Worm (Caenorhabditis elegans): ENCODE results near the gene T16G12.12.
"Not testable (repeated sequence)": the region's sequence is repeated elsewhere in the genome, so short reads cannot be mapped to it uniquely, and the experiment has no call there.

The T16G12.12 gene

ce11 chrIII:10037150-10037549 is 16.3 kb upstream of the T16G12.12 start, which contains the start of gene M04D8.7:
Gene M04D8.7 (plus strand): TSS chrIII:10037450.
- TF ChIP-seq vab-15 (tag; optimal IDR thresholded peaks at IDR 0.05) (no peak), nhr-71 (tag; optimal IDR thresholded peaks at IDR 0.05) (peak; percentile 12), ztf-4 (tag; optimal IDR thresholded peaks at IDR 0.05) (no peak), fkh-8 (tag; optimal IDR thresholded peaks at IDR 0.05) (peak; percentile 41), ces-1 (GFP tag; optimal IDR thresholded peaks at IDR 0.05) (no peak)

- TF ChIP-seq lin-39 (tag; optimal IDR thresholded peaks at IDR 0.05) (no peak), lin-35 (GFP tag; optimal IDR thresholded peaks at IDR 0.05) (no peak), lin-13 (GFP tag; optimal IDR thresholded peaks at IDR 0.05) (no peak), zip-4 (GFP tag; optimal IDR thresholded peaks at IDR 0.05) (no peak)
Observed at ce11 chrIII:10040013-10040412, 13.4 kb upstream of the T16G12.12 start, which contains the start of gene T16G12.7. Gene T16G12.7 (minus strand): TSS chrIII:10040113.

- TF ChIP-seq lin-13 (GFP tag; optimal IDR thresholded peaks at IDR 0.05) (no peak), elt-2 (tag; optimal IDR thresholded peaks at IDR 0.05) (peak; percentile 61), ztf-4 (tag; optimal IDR thresholded peaks at IDR 0.05) (no peak), ces-1 (GFP tag; optimal IDR thresholded peaks at IDR 0.05) (no peak), ceh-88 (GFP tag; IDR thresholded peaks at IDR 0.05) (no peak), nhr-77 (tag; optimal IDR thresholded peaks at IDR 0.05) (no peak), vab-15 (tag; optimal IDR thresholded peaks at IDR 0.05) (no peak), ceh-90 (tag; optimal IDR thresholded peaks at IDR 0.05) (no peak)
Observed at ce11 chrIII:10049682-10050081, 3.7 kb upstream of the T16G12.12 start, which contains the start of gene T16G12.1. Gene T16G12.1 (minus strand): TSS chrIII:10049857.

- not testable (repeated sequence) for TF ChIP-seq unc-86 (tag; optimal IDR thresholded peaks at IDR 0.05); mep-1 (tag; optimal IDR thresholded peaks at IDR 0.05); ceh-63 (GFP tag; optimal IDR thresholded peaks at IDR 0.05)
Observed at ce11 chrIII:10050321-10050720, 3.1 kb upstream of the T16G12.12 start, which contains the start of gene T16G12.3. Gene T16G12.3 (plus strand): TSS chrIII:10050621.

- TF ChIP-seq lsy-2 (tag; optimal IDR thresholded peaks at IDR 0.05) (no peak), unc-130 (tag; optimal IDR thresholded peaks at IDR 0.05) (no peak), unc-86 (tag; optimal IDR thresholded peaks at IDR 0.05) (no peak), lin-14 (GFP tag; optimal IDR thresholded peaks at IDR 0.05) (no peak), unc-62 (GFP tag; optimal IDR thresholded peaks at IDR 0.05) (no peak)
Observed at ce11 chrIII:10056033-10056432, 2.6 kb downstream of the T16G12.12 start, which contains the start of gene T16G12.10. Gene T16G12.10 (minus strand): TSS chrIII:10056133.

- TF ChIP-seq lin-13 (GFP tag; optimal IDR thresholded peaks at IDR 0.05) = no peak
- no peak for TF ChIP-seq elt-3 (tag; optimal IDR thresholded peaks at IDR 0.05)
- TF ChIP-seq aha-1 (tag; optimal IDR thresholded peaks at IDR 0.05) = no peak
- TF ChIP-seq unc-86 (tag; optimal IDR thresholded peaks at IDR 0.05) = no peak
- no peak for TF ChIP-seq ama-1 (optimal IDR thresholded peaks at IDR 0.05)
- TF ChIP-seq egl-27 (tag; optimal IDR thresholded peaks at IDR 0.05) = no peak
- TF ChIP-seq nhr-77 (tag; optimal IDR thresholded peaks at IDR 0.05) = no peak
- no peak for TF ChIP-seq ztf-4 (tag; optimal IDR thresholded peaks at IDR 0.05)
- no peak for TF ChIP-seq fos-1 (tag; optimal IDR thresholded peaks at IDR 0.05)
- no peak for TF ChIP-seq snu-23 (GFP tag; optimal IDR thresholded peaks at IDR 0.05)
- no peak for TF ChIP-seq lin-15B (tag; optimal IDR thresholded peaks at IDR 0.05)
- TF ChIP-seq tbx-2 (tag; optimal IDR thresholded peaks at IDR 0.05) = no peak
- TF ChIP-seq C04F5.9 (tag; optimal IDR thresholded peaks at IDR 0.05) = no peak
- no peak for TF ChIP-seq nhr-84 (tag; optimal IDR thresholded peaks at IDR 0.05)
- TF ChIP-seq jun-1 (tag; optimal IDR thresholded peaks at IDR 0.05) = no peak
- TF ChIP-seq zip-4 (GFP tag; optimal IDR thresholded peaks at IDR 0.05) = no peak
- TF ChIP-seq sptf-1 (tag; optimal IDR thresholded peaks at IDR 0.05) = no peak
Observed at ce11 chrIII:10057518-10057917, 4.1 kb downstream of the T16G12.12 start, which contains the start of gene T16G12.4. Gene T16G12.4 (plus strand): TSS chrIII:10057818.

Data from whole organism, L1 larva.